Worm (Caenorhabditis elegans): Measurements from ENCODE around the gene str-19.

DNA sequence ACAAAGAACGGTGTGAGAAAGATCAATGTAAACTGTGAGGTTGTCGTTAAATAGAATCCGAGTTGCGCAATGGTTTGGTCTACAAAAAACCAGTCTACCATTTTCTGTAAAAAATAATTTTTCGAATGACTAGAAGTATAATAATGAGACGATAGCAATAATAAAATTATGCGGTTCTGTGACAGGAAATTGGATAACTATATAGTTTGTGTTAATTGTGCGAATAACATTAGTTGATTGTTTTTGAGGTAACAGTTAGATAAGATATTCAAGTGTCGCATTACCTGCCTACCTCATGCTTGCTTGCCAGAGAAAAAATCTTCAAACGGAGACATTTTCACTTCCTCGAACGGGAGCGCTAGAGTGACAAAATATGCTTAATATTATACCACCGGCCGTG is 2.4 kb downstream of the str-19 start, which contains the start of gene str-18:
- TF ChIP-seq ztf-11 (tag; optimal IDR thresholded peaks at IDR 0.05) (no peak), elt-3 (tag; optimal IDR thresholded peaks at IDR 0.05) (no peak), unc-39 (tag; optimal IDR thresholded peaks at IDR 0.05) (no peak), hlh-1 (tag; optimal IDR thresholded peaks at IDR 0.05) (no peak), mab-5 (tag; optimal IDR thresholded peaks at IDR 0.05) (no peak), elt-1 (tag; optimal IDR thresholded peaks at IDR 0.05; ENCODE audit: borderline replicate concordance, insufficient read depth) (no peak), nhr-2 (tag; optimal IDR thresholded peaks at IDR 0.05) (no peak), nhr-237 (tag; optimal IDR thresholded peaks at IDR 0.05) (no peak), nhr-12 (tag; optimal IDR thresholded peaks at IDR 0.05) (no peak), lsy-2 (tag; optimal IDR thresholded peaks at IDR 0.05) (no peak), cnd-1 (tag; optimal IDR thresholded peaks at IDR 0.05) (no peak)

Measured in whole organism, mixed stage, embryonic.